Worm (Caenorhabditis elegans) whole organism, L1 larva: ENCODE measurements around the gene F53H4.3.

Experiments
- dpl-1 ChIP-seq, 3 experiments: fragments of 150-350 bp in 2 of 3; sonication (generic microtip) in 1 of 3; optimal IDR thresholded peaks; 2 replicates each; lab custom pipeline; 2014 to 2017; ENCODE audit warnings: missing biosample characterization in 3 of 3, missing genetic modification characterization in 3 of 3, missing genetic modification reagents in 3 of 3
- irx-1 ChIP-seq: sonication (generic microtip); optimal IDR thresholded peaks from 2 replicates; lab custom pipeline; 2016; ENCODE audit warnings: missing genetic modification characterization, missing compliant biosample characterization
- jun-1 ChIP-seq: fragments of 150-350 bp; optimal IDR thresholded peaks from 2 replicates; lab custom pipeline; 2014; ENCODE audit warnings: missing biosample characterization, missing genetic modification reagents, missing genetic modification characterization
- lin-15B ChIP-seq: fragments of 150-350 bp; sonication (generic microtip); optimal IDR thresholded peaks from 3 replicates; lab custom pipeline; 2014; ENCODE audit warnings: missing biosample characterization, missing genetic modification characterization
- unc-62 ChIP-seq: fragments of 150-350 bp; optimal IDR thresholded peaks from 2 replicates; lab custom pipeline; 2014; ENCODE audit warnings: missing biosample characterization, missing genetic modification reagents, missing genetic modification characterization
- unc-98 ChIP-seq: fragments of 200-800 bp; sonication (Bioruptor generic); IDR thresholded peaks from 2 replicates; pipeline ENCODE4 v1.3.6; 2022; ENCODE audit warnings: missing genetic modification characterization, missing compliant biosample characterization
- ztf-11 ChIP-seq, 2 experiments: sonication (generic microtip); optimal IDR thresholded peaks; 2 replicates each; lab custom pipeline; 2016 to 2017; ENCODE audit warnings: missing genetic modification characterization in 2 of 2, missing biosample characterization in 1 of 2, missing compliant biosample characterization in 1 of 2

DNA sequence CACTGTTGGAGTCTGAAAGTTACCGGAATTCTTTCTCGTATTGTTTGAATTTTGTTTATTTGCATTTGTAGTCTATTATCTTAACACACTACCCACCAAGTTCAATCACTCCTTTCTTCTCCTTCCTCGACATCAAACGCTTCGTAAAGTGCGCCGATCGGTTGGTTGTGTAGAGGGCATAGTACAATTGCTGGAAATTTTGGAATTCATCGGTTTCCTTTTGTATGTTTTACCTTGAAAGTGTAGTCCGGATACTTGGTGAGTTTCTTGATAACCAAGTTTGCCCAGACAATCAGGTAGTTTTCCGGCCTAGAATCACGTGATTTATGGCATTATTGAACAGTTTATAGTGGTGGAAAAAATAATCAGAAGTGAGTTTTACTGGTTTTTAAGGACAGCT is 40.8 kb downstream of the F53H4.3 start:
- TF ChIP-seq dpl-1 (GFP tag; optimal IDR thresholded peaks at IDR 0.05; lab: Kevin White, UChicago) = no peak
- no peak for TF ChIP-seq lin-15B (tag; lab: Kevin White, UChicago)
- TF ChIP-seq unc-62 (GFP tag; lab: Kevin White, UChicago) = no peak
- no peak for TF ChIP-seq ztf-11 (tag; optimal IDR thresholded peaks at IDR 0.05; lab: Kevin White, UChicago)
- no peak for TF ChIP-seq jun-1 (tag; lab: Kevin White, UChicago)
- TF ChIP-seq irx-1 (tag; lab: Kevin White, UChicago) = no peak
- TF ChIP-seq unc-98 = no peak
